Fruit fly (Drosophila melanogaster): Measurements from ENCODE around the gene CG11247.
A peak's percentile ranks its signal among the peaks of the same experiment; 100 is the strongest.

CG11247 gene

dm6 chr3L:21773855-21774254 lies 45.2 kb upstream of the CG11247 start (continued):
- TF ChIP-seq CHES-1-like (GFP tag; optimal IDR thresholded peaks at IDR 0.05) (no peak), bsh (GFP tag; optimal IDR thresholded peaks at IDR 0.05) (no peak), eyg (GFP tag; optimal IDR thresholded peaks at IDR 0.05) (no peak), pan (optimal IDR thresholded peaks at IDR 0.05) (no peak), pan (GFP tag; optimal IDR thresholded peaks at IDR 0.05 in 1 of 2, IDR thresholded peaks at IDR 0.05 in 1 of 2) (no peak), maf-S (GFP tag; optimal IDR thresholded peaks at IDR 0.05) (no peak), Dll (GFP tag; IDR thresholded peaks at IDR 0.05; ENCODE audit: partially characterized antibody) (no peak), sens (GFP tag) (peak; percentile 70), dm (GFP tag; optimal IDR thresholded peaks at IDR 0.05) (no peak), vnd (GFP tag; IDR thresholded peaks at IDR 0.05; ENCODE audit: partially characterized antibody) (no peak), usp (GFP tag; optimal IDR thresholded peaks at IDR 0.05) (no peak), CG3847 (GFP tag; IDR thresholded peaks at IDR 0.05) (peak; percentile 33; the same call in 1 of the 2 replicates), Eip74EF (GFP tag; optimal IDR thresholded peaks at IDR 0.05) (no peak), sd (tag; optimal IDR thresholded peaks at IDR 0.05) (no peak), Myb (GFP tag; optimal IDR thresholded peaks at IDR 0.05) (peak; percentile 86), pnt (GFP tag; optimal IDR thresholded peaks at IDR 0.05) (no peak), chinmo (GFP tag; IDR thresholded peaks at IDR 0.05; ENCODE audit: partially characterized antibody) (no peak), Abd-B (GFP tag; optimal IDR thresholded peaks at IDR 0.05) (no peak), E2f2 (GFP tag; IDR thresholded peaks at IDR 0.05) (peak; percentile 99), amos (GFP tag; IDR thresholded peaks at IDR 0.05; ENCODE audit: partially characterized antibody) (peak; percentile 25; the same call in 1 of the 2 replicates), crp (GFP tag; optimal IDR thresholded peaks at IDR 0.05) (no peak), unc-4 (GFP tag; IDR thresholded peaks at IDR 0.05; ENCODE audit: partially characterized antibody) (0 out of 2 replicates have a peak, but pooled peaks have one; percentile 26), HHEX (GFP tag; optimal IDR thresholded peaks at IDR 0.05) (no peak), gsb-n (tag; optimal IDR thresholded peaks at IDR 0.05) (no peak), CG10431 (GFP tag; optimal IDR thresholded peaks at IDR 0.05) (no peak), az2 (GFP tag; optimal IDR thresholded peaks at IDR 0.05) (no peak), pzg (GFP tag; optimal IDR thresholded peaks at IDR 0.05) (peak; percentile 47), CG15514 (GFP tag; optimal IDR thresholded peaks at IDR 0.05) (no peak), sqz (GFP tag; optimal IDR thresholded peaks at IDR 0.05) (no peak), Oli (tag; optimal IDR thresholded peaks at IDR 0.05) (no peak), Scr (GFP tag; IDR thresholded peaks at IDR 0.05; ENCODE audit: partially characterized antibody) (0 out of 2 replicates have a peak, but pooled peaks have one; percentile 31), Rx (GFP tag; IDR thresholded peaks at IDR 0.05) (no peak), trem (tag; optimal IDR thresholded peaks at IDR 0.05) (peak; percentile 16), repo (GFP tag; optimal IDR thresholded peaks at IDR 0.05) (no peak), corto (GFP tag; optimal IDR thresholded peaks at IDR 0.05) (no peak), schlank (tag; optimal IDR thresholded peaks at IDR 0.05) (no peak), CG7556 (GFP tag; optimal IDR thresholded peaks at IDR 0.05) (no peak), CG2199 (GFP tag; IDR thresholded peaks at IDR 0.05) (no peak), CG10267 (tag; optimal IDR thresholded peaks at IDR 0.05) (no peak), CG31441 (GFP tag; IDR thresholded peaks at IDR 0.05) (no peak), Lhr (GFP tag; optimal IDR thresholded peaks at IDR 0.05) (peak; percentile 77), fd96Cb (tag; optimal IDR thresholded peaks at IDR 0.05) (no peak), CG10209 (GFP tag; optimal IDR thresholded peaks at IDR 0.05) (no peak), Gsc (GFP tag; IDR thresholded peaks at IDR 0.05) (no peak), CG14441 (GFP tag; IDR thresholded peaks at IDR 0.05) (no peak), CG1832 (GFP tag; optimal IDR thresholded peaks at IDR 0.05) (no peak), CG9797 (GFP tag; optimal IDR thresholded peaks at IDR 0.05) (no peak), CG15479 (GFP tag; optimal IDR thresholded peaks at IDR 0.05) (no peak), Kr (GFP tag; optimal IDR thresholded peaks at IDR 0.05) (no peak), CG2116 (GFP tag; optimal IDR thresholded peaks at IDR 0.05) (no peak)
